Fruit fly (Drosophila melanogaster) whole organism, larva: ENCODE data around the gene CG5662.

ENCODE experiments used
- noc ChIP-seq: fragments of 200-800 bp; sonication (Bioruptor generic); optimal IDR thresholded peaks from 3 replicates; lab custom pipeline; 2019; ENCODE audit warnings: missing biosample characterization, mild to moderate bottlenecking, missing genetic modification characterization, moderate library complexity

CG5662 gene

DNA sequence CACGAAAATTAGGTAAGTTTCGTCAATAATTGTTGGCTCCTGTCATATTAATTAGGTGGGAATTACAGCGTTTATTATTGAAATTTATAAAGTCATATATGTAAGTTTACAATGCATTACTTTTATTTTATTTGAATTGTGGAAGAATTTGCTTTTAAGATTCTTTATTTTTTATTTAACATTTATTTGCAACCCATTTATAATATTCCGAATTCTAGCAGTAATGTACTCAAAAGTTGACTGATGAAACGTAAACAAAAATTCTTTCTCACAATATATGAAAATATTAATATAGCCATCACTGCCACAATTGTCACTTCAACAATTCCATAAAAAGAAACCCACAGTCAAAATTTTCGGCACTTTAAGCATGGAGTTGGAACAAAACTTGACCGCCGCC, at the start of gene CG5662:
Gene CG5662 (plus strand): TSS at position 301 of the 400 bp plus-strand sequence.
- TF ChIP-seq noc, result no peak

DNA sequence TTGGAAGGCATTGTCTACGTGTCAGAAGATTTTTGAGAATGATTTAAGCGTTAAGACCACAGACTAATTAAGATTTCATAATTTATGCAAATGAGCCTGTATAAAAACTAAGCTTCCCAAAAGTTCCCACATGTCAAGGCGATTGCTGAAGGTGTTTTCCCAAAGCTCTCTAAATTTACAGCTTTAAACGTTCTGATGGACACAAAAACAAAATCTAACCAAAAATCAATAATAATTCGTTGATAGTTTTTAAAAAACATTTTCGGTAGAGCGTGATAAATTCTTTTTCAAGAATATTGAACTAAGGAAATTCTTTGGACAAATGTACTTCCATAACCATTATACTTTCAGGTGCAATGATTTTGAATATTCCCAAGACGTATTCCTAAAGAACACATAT, 48.1 kb upstream of the CG5662 start:
- TF ChIP-seq noc, result no peak

DNA sequence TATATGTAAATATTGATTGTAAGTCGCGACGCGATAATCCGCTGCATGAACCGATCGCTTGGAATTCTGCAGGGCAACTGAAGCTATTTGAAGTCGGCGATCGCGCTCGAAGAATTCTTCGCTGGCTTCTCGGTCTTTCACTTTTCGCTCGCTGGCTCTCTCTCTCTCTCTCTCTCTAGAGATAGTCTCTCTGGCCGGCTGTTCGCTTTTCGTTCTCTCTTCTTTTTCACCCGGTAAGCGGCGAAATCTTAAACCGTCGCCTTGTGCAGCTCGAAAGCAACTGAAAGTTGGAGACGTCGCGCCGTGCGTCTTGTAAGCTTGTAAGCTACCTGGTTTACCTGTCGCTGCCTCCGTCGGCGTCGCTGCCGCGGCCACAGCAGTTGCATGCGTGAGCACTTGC, 47.2 kb upstream of the CG5662 start, which contains the start of gene CG9095:
Gene CG9095 (minus strand): TSS at position 285 of the 400 bp plus-strand sequence.
- TF ChIP-seq noc, result no peak

DNA sequence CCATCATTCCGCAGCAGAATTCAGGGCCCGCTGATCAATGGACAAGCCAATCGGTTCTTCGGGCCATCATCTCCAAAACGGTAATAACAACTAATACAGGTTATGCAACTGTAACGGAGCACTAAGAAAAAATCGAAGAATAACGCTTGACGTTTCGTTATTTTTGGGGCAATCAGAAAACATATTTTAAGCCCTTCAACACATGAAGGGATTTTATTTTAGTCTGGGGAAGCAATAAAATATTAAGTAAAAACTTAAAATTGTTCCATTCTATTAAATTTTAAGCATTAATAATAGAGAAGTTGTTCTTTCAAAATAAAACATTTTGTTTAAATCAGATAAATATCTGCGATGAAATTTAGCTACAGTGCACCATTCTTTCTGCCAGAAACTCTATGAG, 46.8 kb upstream of the CG5662 start:
- no peak for TF ChIP-seq noc

DNA sequence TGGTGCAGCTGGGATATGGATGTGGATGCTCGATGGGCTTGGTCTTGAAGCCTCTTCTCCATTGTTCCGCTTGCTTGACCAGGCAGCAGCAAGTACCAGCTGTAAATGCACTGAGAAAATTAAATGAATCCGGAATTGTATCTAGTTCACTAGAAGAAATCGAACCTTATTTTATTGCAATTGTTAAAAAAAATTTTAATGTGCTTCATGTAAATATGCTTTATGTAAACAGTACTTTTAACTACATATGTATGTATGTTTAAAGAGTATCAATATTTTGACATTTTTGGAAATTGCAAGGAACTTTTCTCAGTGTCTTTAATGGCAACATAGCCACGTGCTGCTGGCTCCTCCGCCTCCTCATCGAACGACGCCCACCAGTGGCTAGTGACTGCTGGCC, 45.3 kb upstream of the CG5662 start:
- no peak for TF ChIP-seq noc

DNA sequence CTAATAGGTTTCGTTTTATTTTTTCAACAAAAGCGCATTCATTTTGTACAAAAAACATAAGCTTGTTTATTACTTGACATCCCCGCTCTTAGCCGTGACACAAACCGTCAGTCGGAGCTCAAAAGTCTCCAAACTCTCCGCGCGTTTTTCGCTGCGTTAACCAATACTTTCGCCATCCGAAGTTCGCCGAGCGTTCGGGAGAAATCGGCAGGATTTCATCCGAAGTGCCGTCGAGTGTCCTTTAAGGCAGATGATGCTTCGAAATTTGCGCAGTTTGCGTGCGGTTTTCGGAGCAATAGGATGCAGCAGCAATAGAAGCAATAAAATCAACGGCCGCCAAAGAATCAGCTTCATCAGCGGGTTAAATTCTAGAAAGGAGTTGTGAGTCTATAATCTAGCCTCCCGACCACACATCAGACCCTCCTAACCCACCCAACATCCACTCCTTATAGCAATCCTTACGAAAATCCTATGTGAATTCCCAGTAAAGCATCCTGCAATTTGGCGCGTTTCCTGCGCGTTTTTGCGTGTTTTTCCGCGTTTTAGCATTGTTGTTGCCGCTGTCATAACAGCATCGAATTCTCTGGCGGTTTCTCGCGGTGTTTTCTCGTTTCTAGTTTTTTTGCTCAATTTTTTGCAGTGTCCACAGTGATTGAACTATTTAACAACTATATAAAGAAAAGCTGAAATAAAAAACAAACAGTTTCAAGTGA, 34.9 kb upstream of the CG5662 start, which contains the start of gene CG43737:
Gene CG43737 (plus strand): TSS at position 271 of the 713 bp plus-strand sequence.
- no peak for TF ChIP-seq noc

DNA sequence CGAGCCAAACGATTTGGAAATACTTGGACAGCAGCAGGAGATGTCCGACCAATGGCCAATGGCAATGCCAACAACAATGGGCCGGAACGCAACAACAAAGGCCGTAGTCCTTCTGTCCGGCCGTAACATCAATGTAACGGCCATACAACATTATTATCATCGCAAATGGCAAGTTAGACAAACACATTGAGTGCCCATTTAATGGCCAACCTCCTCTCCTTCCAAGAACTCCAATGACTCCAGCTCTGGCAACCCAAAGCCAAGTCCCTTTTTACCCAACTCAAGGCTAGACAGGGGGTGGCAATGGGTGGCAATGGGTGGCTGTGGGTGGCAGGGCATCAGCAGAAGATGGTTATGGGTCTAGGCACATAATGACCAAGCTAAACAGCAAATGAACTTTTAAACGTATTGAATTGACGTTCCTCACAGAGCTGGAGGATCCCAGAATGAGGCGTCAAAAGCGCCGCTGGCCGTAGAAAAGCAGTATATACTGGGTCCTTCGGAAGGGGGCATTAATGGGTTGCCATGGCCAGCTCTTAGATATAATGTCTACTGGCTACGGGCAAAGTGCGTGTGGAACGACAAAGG, 10.2 kb upstream of the CG5662 start:
- no peak for TF ChIP-seq noc

DNA sequence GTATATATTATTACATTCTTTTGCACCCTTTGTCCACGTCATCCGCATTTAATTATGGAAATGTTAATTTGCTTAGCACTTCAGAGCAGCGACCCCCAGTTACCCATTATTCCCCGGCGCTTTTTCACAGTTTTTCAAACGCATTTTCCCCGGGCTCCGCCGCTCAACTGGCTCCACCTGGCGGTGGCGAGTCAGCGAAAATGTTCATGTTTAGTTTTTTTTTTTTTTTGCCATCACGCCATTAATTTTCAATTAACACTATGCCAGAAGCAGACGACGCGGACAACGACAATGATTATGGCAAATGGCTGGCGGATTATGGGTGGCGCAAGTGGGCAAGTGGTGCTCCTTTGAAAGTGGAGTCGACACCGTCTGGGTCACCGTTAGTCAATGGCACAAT, 6.6 kb upstream of the CG5662 start:
- no peak for TF ChIP-seq noc

DNA sequence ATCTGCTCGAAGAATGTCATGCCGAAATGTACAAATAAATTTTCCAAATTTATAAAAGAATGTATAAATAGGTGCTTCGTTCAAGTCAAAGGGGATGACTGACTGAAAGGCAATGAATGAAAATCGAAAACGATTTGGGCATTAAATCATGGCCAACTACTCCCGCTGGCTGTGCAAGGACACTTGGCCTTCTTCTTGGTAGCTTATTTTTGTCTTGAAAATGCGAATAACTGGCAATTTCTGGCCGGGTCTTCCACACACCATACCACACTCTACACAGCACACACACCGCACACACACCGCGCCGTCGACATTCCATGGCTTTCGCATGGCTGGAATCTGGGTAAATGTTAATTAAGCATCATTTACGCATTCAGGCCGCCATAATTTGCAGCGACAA, 3.6 kb upstream of the CG5662 start, which contains the start of gene CG32588:
Gene CG32588 (minus strand): TSS at position 101 of the 400 bp plus-strand sequence.
- TF ChIP-seq noc, result no peak

DNA sequence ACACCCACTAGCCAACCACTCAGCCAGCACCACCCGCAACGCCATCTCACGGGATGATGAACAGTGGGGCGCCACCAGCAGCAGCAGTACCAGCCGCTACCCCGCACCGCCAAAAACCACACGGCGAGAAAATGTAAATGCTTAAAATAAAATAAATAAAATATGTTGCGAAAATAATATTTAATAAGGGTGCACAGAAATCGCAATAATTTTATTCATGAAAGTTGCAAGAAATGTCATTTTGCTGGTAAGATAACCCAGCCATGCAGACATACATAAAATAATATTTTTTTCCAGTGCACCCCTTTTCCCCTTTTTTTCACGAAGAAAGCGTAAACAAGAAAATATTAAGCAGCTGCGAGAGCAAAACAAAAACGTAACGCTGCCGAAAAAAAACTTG, 5.9 kb downstream of the CG5662 start:
- TF ChIP-seq noc, result no peak

DNA sequence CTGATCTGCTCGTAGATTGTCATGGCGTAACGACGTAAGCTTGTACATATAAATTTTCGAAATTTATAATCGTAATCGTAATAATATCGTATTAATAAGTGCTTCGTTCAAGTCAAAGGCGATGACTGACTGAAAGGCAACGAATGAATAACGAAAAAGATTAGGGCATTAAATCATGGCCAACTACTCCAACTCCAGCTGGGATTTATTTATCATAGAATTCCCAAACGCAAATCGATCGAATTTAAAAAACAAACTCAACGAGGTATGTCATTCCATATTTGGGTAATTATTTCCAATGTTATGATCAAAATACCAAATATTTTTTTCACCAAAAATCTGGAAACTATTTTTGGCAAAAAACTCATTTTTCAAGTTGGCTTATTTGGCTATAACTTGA, 10.9 kb downstream of the CG5662 start, which contains the start of gene CG43075:
Gene CG43075 (minus strand): TSS at position 101 of the 400 bp plus-strand sequence.
- no peak for TF ChIP-seq noc

DNA sequence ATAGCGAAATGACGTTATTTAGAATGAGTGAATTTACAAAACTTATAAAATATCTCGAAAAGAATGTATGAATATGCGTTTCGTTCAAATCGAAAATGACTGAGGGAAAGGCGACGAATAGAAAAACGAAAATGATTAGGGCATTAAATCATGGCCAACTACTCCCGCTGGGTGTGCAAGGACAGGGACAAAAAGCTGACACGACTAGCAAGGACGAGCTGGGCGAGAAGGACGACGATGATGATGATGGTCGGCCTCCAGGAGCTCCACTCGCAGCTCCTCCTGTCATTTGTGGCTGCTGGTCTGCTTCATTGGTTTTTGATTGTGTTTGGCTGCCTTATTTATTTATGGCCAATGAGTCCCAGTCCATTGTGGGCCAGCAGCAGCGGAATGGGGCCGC, 13.3 kb downstream of the CG5662 start, which contains the start of gene CG43076:
Gene CG43076 (minus strand): TSS at position 101 of the 400 bp plus-strand sequence.
- no peak for TF ChIP-seq noc

DNA sequence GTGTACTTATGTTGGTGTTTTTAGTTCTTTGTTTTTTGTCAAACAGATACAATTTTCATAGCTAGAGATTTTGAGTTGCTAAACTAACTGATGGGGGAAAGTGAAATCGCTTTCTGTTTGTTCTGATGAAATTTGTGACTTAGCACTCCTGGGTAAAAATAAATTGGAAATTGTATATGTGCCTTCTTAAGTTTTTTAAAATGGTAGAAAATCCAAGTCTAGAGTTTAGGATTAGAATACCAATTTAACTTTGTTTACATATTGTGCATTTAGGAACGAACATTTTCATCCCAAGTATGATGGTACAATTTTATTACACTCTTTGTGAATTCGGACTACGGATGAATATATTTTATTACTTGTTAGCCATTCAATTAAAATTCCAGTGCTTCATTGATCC, 19.6 kb downstream of the CG5662 start, which contains the start of gene CG9101:
Gene CG9101 (minus strand): TSS at position 101 of the 400 bp plus-strand sequence.
- no peak for TF ChIP-seq noc

DNA sequence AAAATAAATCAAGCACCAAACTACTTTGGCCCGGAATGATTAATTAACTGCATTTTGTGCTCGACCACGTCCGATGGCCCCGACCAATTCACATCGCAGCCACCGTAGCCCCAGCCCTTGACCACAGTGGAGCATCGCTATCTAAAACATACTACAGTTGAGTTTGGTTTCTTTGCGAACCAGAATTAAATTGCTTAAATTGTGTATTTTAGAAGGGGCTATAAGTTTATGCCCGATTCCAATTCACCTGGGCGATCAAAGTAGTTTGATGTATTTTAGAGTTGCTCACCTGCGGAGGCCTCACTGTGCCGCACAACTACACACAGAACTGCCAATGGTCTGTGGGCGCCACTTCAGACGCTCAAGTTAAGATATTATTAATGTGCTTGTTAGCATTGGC, 25.1 kb downstream of the CG5662 start:
- no peak for TF ChIP-seq noc

DNA sequence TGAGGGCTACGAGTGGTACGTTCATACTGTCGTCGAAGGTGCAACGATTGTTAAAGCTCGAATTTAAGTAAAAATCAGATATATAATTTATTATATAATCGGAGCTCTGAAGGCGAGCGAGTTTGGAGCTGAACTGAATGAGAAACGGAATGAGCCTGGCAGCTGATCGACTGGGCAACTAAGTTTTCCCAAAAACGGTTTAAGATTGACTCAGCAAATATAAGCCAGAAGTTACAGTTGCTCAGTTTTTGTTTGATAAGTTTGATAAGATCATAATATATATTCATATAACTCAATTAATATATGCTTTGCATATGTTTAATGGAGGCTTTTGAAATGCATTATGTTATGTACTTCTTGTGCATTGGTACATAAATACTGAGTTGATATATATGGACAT, 34.6 kb downstream of the CG5662 start, which contains the start of gene PPYR1:
Gene PPYR1 (minus strand): TSS at position 101 of the 400 bp plus-strand sequence.
- TF ChIP-seq noc, result no peak

DNA sequence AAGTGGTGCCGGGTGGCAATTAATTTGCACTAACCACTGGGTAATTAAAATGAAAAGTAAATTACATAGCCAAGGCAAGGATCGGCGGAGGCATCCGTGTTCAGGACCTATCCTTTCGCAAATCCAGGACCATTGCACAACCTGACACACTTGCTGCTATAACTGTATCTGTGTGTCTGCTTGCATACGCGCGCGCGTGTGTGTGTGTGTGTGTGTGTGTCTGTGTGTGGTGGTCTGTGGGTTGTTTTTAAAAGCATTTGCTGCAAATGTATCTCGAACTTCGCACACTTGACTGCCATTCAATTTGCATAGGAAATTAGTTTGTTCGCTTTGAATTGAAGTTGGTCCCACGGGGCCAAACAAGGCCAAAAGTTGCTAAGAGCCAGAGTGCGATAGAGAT, 49.1 kb downstream of the CG5662 start:
- TF ChIP-seq noc, result no peak
